Worm (Caenorhabditis elegans) whole organism, early embryonic: Measurements from ENCODE around the gene chmp-7.

Source experiments
- B0310.2 ChIP-seq: sonication (generic microtip); optimal IDR thresholded peaks from 2 replicates; lab custom pipeline; 2016; ENCODE audit warnings: mild to moderate bottlenecking, missing genetic modification characterization, missing compliant biosample characterization
- F13C5.2 ChIP-seq: sonication (generic microtip); optimal IDR thresholded peaks from 2 replicates; lab custom pipeline; 2017; ENCODE audit warnings: mild to moderate bottlenecking, missing genetic modification characterization, inconsistent platforms, missing compliant biosample characterization
- aly-1 ChIP-seq: sonication (generic microtip); optimal IDR thresholded peaks from 2 replicates; lab custom pipeline; 2016; ENCODE audit warnings: missing genetic modification characterization, missing compliant biosample characterization
- ama-1 ChIP-seq: fragments of 150-350 bp; optimal IDR thresholded peaks from 2 replicates; lab custom pipeline; 2014
- ceh-13 ChIP-seq: fragments of 200-800 bp; sonication (Bioruptor generic); optimal IDR thresholded peaks from 2 replicates; lab custom pipeline; 2018; ENCODE audit warnings: mild to moderate bottlenecking, missing genetic modification characterization, missing compliant biosample characterization
- ceh-36 ChIP-seq: sonication (generic microtip); optimal IDR thresholded peaks from 2 replicates; lab custom pipeline; 2016; ENCODE audit warnings: missing genetic modification characterization, inconsistent platforms, missing compliant biosample characterization
- ets-7 ChIP-seq: sonication (generic microtip); optimal IDR thresholded peaks from 2 replicates; lab custom pipeline; 2016; ENCODE audit warnings: missing genotype, missing genetic modification characterization, missing compliant biosample characterization
- flt-1 ChIP-seq: fragments of 200-800 bp; sonication (Bioruptor generic); IDR thresholded peaks from 2 replicates; pipeline ENCODE4 v1.3.6; 2022; ENCODE audit warnings: missing genetic modification characterization, missing compliant biosample characterization
- hmg-4 ChIP-seq: fragments of 200-800 bp; sonication (Bioruptor generic); optimal IDR thresholded peaks from 2 replicates; lab custom pipeline; 2018; ENCODE audit warnings: mild to moderate bottlenecking, missing genetic modification characterization, missing compliant biosample characterization
- pes-1 ChIP-seq: fragments of 200-800 bp; sonication (Bioruptor generic); IDR thresholded peaks from 2 replicates; pipeline ENCODE4 v1.3.6; 2022; ENCODE audit warnings: missing genetic modification reagents, missing genetic modification characterization, missing compliant biosample characterization
- scrt-1 ChIP-seq: fragments of 200-800 bp; sonication (Bioruptor generic); IDR thresholded peaks from 2 replicates; pipeline ENCODE4 v1.3.6; 2022; ENCODE audit warnings: missing genetic modification characterization, missing compliant biosample characterization
- sea-1 ChIP-seq: fragments of 200-800 bp; sonication (Bioruptor generic); conservative IDR thresholded peaks from 2 replicates; pipeline ENCODE4 v1.3.6; 2022; ENCODE audit warnings: missing genetic modification characterization, missing compliant biosample characterization
- tbx-37 ChIP-seq: fragments of 200-800 bp; sonication (Bioruptor generic); conservative IDR thresholded peaks from 2 replicates; pipeline ENCODE4 v1.3.6; 2022; ENCODE audit warnings: missing genetic modification reagents, missing genetic modification characterization, missing compliant biosample characterization
- tra-4 ChIP-seq: sonication (generic microtip); optimal IDR thresholded peaks from 2 replicates; lab custom pipeline; 2017; ENCODE audit warnings: missing genetic modification characterization, missing compliant biosample characterization

- TF ChIP-seq tra-4 (no peak), ama-1 (lab: Kevin White, UChicago) (no peak), B0310.2 (tag; lab: Kevin White, UChicago) (no peak), hmg-4 (no peak), tbx-37 (GFP tag; lab: Robert Waterston, UW) (no peak), ceh-13 (GFP tag; lab: Kevin White, UChicago) (no peak), ets-7 (tag; lab: Kevin White, UChicago) (no peak), sea-1 (GFP tag; lab: Robert Waterston, UW) (no peak), pes-1 (GFP tag; lab: Robert Waterston, UW) (no peak), flt-1 (GFP tag; lab: Robert Waterston, UW) (no peak), F13C5.2 (tag; lab: Kevin White, UChicago) (no peak), aly-1 (tag; lab: Kevin White, UChicago) (no peak), ceh-36 (tag; lab: Kevin White, UChicago) (no peak), scrt-1 (GFP tag; lab: Robert Waterston, UW) (no peak)
Measured at ce11 chrII:9076098-9076879, 21.5 kb downstream of the chmp-7 start.
